Fruit fly (Drosophila melanogaster) whole organism, wandering third instar larva: ENCODE measurements around the gene CG1958.

Source experiments
- Jra ChIP-seq: sonication (Bioruptor generic); optimal IDR thresholded peaks from 2 replicates; lab custom pipeline; 2016; ENCODE audit warnings: missing biosample characterization, missing genetic modification characterization
- h ChIP-seq: fragments of 200-800 bp; sonication (Bioruptor generic); optimal IDR thresholded peaks from 3 replicates; lab custom pipeline; 2016; ENCODE audit warnings: missing biosample characterization, mild to moderate bottlenecking, missing genetic modification characterization
- pan ChIP-seq: fragments of >200 bp; optimal IDR thresholded peaks from 2 replicates; lab custom pipeline; 2017
- psq ChIP-seq: fragments of 200-800 bp; sonication (Bioruptor generic); optimal IDR thresholded peaks from 3 replicates; lab custom pipeline; 2017; ENCODE audit warnings: missing biosample characterization, mild to moderate bottlenecking, missing genetic modification characterization, moderate library complexity
- sage ChIP-seq: fragments of 200-800 bp; sonication (Bioruptor generic); optimal IDR thresholded peaks from 2 replicates; lab custom pipeline; 2016; ENCODE audit warnings: missing biosample characterization, mild to moderate bottlenecking, missing genetic modification characterization

- TF ChIP-seq Jra (GFP tag; lab: Kevin White, UChicago) (peak; percentile 48), sage (GFP tag; lab: Kevin White, UChicago) (peak; percentile 81), psq (GFP tag; lab: Kevin White, UChicago) (peak; percentile 81), h (GFP tag; lab: Kevin White, UChicago) (peak; percentile 91), pan (lab: Kevin White, UChicago) (no peak)
Measured at dm6 chrX:7293874-7294559, 27.3 kb downstream of the CG1958 start.
